Fruit fly (Drosophila melanogaster) whole organism, embryonic: Measurements from ENCODE around the gene CG10984.

ENCODE experiments used
- Atf-2 ChIP-seq: fragments of 200-800 bp; sonication (Bioruptor generic); optimal IDR thresholded peaks from 2 replicates; lab custom pipeline; 2016; ENCODE audit warnings: missing biosample characterization, missing genetic modification characterization
- BtbVII ChIP-seq: fragments of 200-800 bp; sonication (Bioruptor generic); optimal IDR thresholded peaks from 3 replicates; lab custom pipeline; 2017; ENCODE audit warnings: missing biosample characterization, mild to moderate bottlenecking, missing genetic modification characterization
- CG10431 ChIP-seq: fragments of 200-800 bp; sonication (Bioruptor generic); optimal IDR thresholded peaks from 3 replicates; lab custom pipeline; 2018; ENCODE audit warnings: missing biosample characterization, mild to moderate bottlenecking, missing genetic modification characterization
- CG10565 ChIP-seq: fragments of 200-800 bp; sonication (Bioruptor generic); optimal IDR thresholded peaks from 3 replicates; lab custom pipeline; 2016; ENCODE audit warnings: missing biosample characterization, mild to moderate bottlenecking, missing genetic modification characterization
- CG11247 ChIP-seq: fragments of 200-800 bp; sonication (Bioruptor generic); IDR thresholded peaks from 2 replicates; pipeline ENCODE4 v1.3.6; 2022; ENCODE audit warnings: missing biosample characterization, missing genetic modification characterization
- CG11560 ChIP-seq: fragments of 200-800 bp; sonication (Bioruptor generic); IDR thresholded peaks from 3 replicates; pipeline ENCODE4 v1.3.6; 2022; ENCODE audit warnings: missing biosample characterization, missing genetic modification characterization
- CG12104 ChIP-seq: fragments of 200-800 bp; sonication (Bioruptor generic); optimal IDR thresholded peaks from 3 replicates; lab custom pipeline; 2016; ENCODE audit warnings: missing biosample characterization, missing genetic modification characterization
- CG14860 ChIP-seq: fragments of 200-800 bp; sonication (Bioruptor generic); IDR thresholded peaks from 3 replicates; pipeline ENCODE4 v1.3.6; 2022; ENCODE audit warnings: missing biosample characterization, missing genetic modification characterization; ENCODE audit not compliant: partially characterized antibody
- CG15269 ChIP-seq: fragments of 200-800 bp; sonication (Bioruptor generic); optimal IDR thresholded peaks from 2 replicates; lab custom pipeline; 2018; ENCODE audit warnings: missing biosample characterization, mild to moderate bottlenecking, missing genetic modification characterization, moderate library complexity
- CG16813 ChIP-seq: fragments of 200-800 bp; sonication (Bioruptor generic); IDR thresholded peaks from 3 replicates; pipeline ENCODE4 v1.3.6; 2022; ENCODE audit warnings: missing biosample characterization, missing genetic modification characterization; ENCODE audit not compliant: partially characterized antibody
- CG17186 ChIP-seq: fragments of 200-800 bp; sonication (Bioruptor generic); optimal IDR thresholded peaks from 3 replicates; lab custom pipeline; 2017; ENCODE audit warnings: missing biosample characterization, missing genetic modification reagents, missing genetic modification characterization
- CG3847 ChIP-seq: fragments of 200-800 bp; sonication (Bioruptor generic); IDR thresholded peaks from 2 replicates; pipeline ENCODE4 v1.3.6; 2022; ENCODE audit warnings: missing biosample characterization, missing genetic modification characterization
- CG4730 ChIP-seq: fragments of 200-800 bp; sonication (Bioruptor generic); IDR thresholded peaks from 2 replicates; pipeline ENCODE4 v1.3.6; 2022; ENCODE audit warnings: missing biosample characterization, missing genetic modification characterization
- CG5953 ChIP-seq: fragments of 200-800 bp; sonication (Bioruptor generic); IDR thresholded peaks from 2 replicates; pipeline ENCODE4 v1.3.6; 2022; ENCODE audit warnings: missing biosample characterization, missing genetic modification characterization
- CG6791 ChIP-seq: fragments of 200-800 bp; sonication (Bioruptor generic); IDR thresholded peaks from 3 replicates; pipeline ENCODE4 v1.3.6; 2022; ENCODE audit warnings: missing biosample characterization, missing genetic modification characterization; ENCODE audit not compliant: partially characterized antibody
- CG6813 ChIP-seq: fragments of 200-800 bp; sonication (Bioruptor generic); optimal IDR thresholded peaks from 2 replicates; lab custom pipeline; 2017; ENCODE audit warnings: missing biosample characterization, missing genetic modification characterization, mild to moderate bottlenecking, moderate library complexity, missing genetic modification reagents
- CG6854 ChIP-seq: fragments of 200-800 bp; sonication (Bioruptor generic); optimal IDR thresholded peaks from 3 replicates; lab custom pipeline; 2017; ENCODE audit warnings: missing biosample characterization, mild to moderate bottlenecking, missing genetic modification characterization
- CG7357 ChIP-seq: fragments of 200-800 bp; sonication (Bioruptor generic); IDR thresholded peaks from 3 replicates; pipeline ENCODE4 v1.3.6; 2022; ENCODE audit warnings: missing biosample characterization, missing genetic modification characterization
- CG8388 ChIP-seq: fragments of 200-800 bp; sonication (Bioruptor generic); optimal IDR thresholded peaks from 2 replicates; lab custom pipeline; 2019; ENCODE audit warnings: missing biosample characterization, mild to moderate bottlenecking, missing genetic modification characterization, moderate library complexity
- CkIIα-i1 ChIP-seq: fragments of 200-800 bp; sonication (Bioruptor generic); IDR thresholded peaks from 2 replicates; pipeline ENCODE4 v1.3.6; 2022; ENCODE audit warnings: missing biosample characterization, missing genetic modification characterization
- Doc2 ChIP-seq: fragments of 200-800 bp; sonication (Bioruptor generic); IDR thresholded peaks from 2 replicates; pipeline ENCODE4 v1.3.6; 2022; ENCODE audit warnings: missing biosample characterization, missing genetic modification characterization
- Elba2 ChIP-seq: fragments of 200-800 bp; sonication (Bioruptor generic); optimal IDR thresholded peaks from 3 replicates; lab custom pipeline; 2016; ENCODE audit warnings: missing biosample characterization, missing genetic modification characterization
- Gsc ChIP-seq: fragments of 200-800 bp; sonication (Bioruptor generic); IDR thresholded peaks from 2 replicates; pipeline ENCODE4 v1.3.6; 2022; ENCODE audit warnings: missing biosample characterization, missing genetic modification characterization
- H15 ChIP-seq: fragments of 200-800 bp; sonication (Bioruptor generic); IDR thresholded peaks from 3 replicates; pipeline ENCODE4 v1.3.6; 2022; ENCODE audit warnings: missing biosample characterization, missing genetic modification characterization
- HLH4C ChIP-seq: fragments of 200-800 bp; sonication (Bioruptor generic); IDR thresholded peaks from 3 replicates; pipeline ENCODE4 v1.3.6; 2022; ENCODE audit warnings: missing biosample characterization, missing genetic modification characterization; ENCODE audit not compliant: partially characterized antibody
- Hsf ChIP-seq: fragments of 200-800 bp; sonication (Bioruptor generic); optimal IDR thresholded peaks from 3 replicates; lab custom pipeline; 2016; ENCODE audit warnings: missing biosample characterization, missing genetic modification characterization
- Oaz ChIP-seq: fragments of 200-800 bp; sonication (Bioruptor generic); IDR thresholded peaks from 2 replicates; pipeline ENCODE4 v1.3.6; 2022; ENCODE audit warnings: missing biosample characterization, missing genetic modification characterization
- Rfx ChIP-seq: fragments of 200-800 bp; sonication (Bioruptor generic); IDR thresholded peaks from 2 replicates; pipeline ENCODE4 v1.3.6; 2022; ENCODE audit warnings: missing biosample characterization, missing genetic modification characterization
- Spps ChIP-seq: fragments of 200-800 bp; sonication (Bioruptor generic); optimal IDR thresholded peaks from 2 replicates; lab custom pipeline; 2018; ENCODE audit warnings: missing biosample characterization, mild to moderate bottlenecking, missing genetic modification characterization
- ap ChIP-seq: fragments of 200-800 bp; sonication (Bioruptor generic); IDR thresholded peaks from 2 replicates; pipeline ENCODE4 v1.3.6; 2022; ENCODE audit warnings: missing biosample characterization, missing genetic modification characterization
- ato ChIP-seq: fragments of 200-800 bp; sonication (Bioruptor generic); IDR thresholded peaks from 2 replicates; pipeline ENCODE4 v1.3.6; 2022; ENCODE audit warnings: missing biosample characterization, missing genetic modification characterization; ENCODE audit not compliant: partially characterized antibody
- cad ChIP-seq: fragments of >200 bp; optimal IDR thresholded peaks from 2 replicates; lab custom pipeline; 2017; ENCODE audit warnings: missing biosample characterization, missing genetic modification characterization
- cato ChIP-seq: fragments of 200-800 bp; sonication (Bioruptor generic); optimal IDR thresholded peaks from 2 replicates; lab custom pipeline; 2016; ENCODE audit warnings: missing biosample characterization, missing genetic modification characterization, borderline replicate concordance
- crp ChIP-seq, 2 experiments: fragments of 200-800 bp; sonication (Bioruptor generic); optimal IDR thresholded peaks; 2 replicates in 1 of 2; 3 replicates in 1 of 2; lab custom pipeline; 2017; ENCODE audit warnings: missing biosample characterization in 2 of 2, missing genetic modification characterization in 2 of 2, mild to moderate bottlenecking in 1 of 2, moderate library complexity in 1 of 2
- dpn ChIP-seq, 2 experiments: fragments of 200-800 bp; sonication (Bioruptor generic); optimal IDR thresholded peaks; 3 replicates each; lab custom pipeline; 2016; ENCODE audit warnings: missing biosample characterization in 2 of 2, missing genetic modification characterization in 2 of 2
- gcm2 ChIP-seq: fragments of 200-800 bp; sonication (Bioruptor generic); optimal IDR thresholded peaks from 2 replicates; lab custom pipeline; 2016; ENCODE audit warnings: missing biosample characterization, missing genetic modification characterization
- gsb-n ChIP-seq: fragments of 200-800 bp; sonication (Bioruptor generic); optimal IDR thresholded peaks from 3 replicates; lab custom pipeline; 2018; ENCODE audit warnings: missing biosample characterization, mild to moderate bottlenecking, missing genetic modification characterization
- insv ChIP-seq, 2 experiments: fragments of 200-800 bp; sonication (Bioruptor generic); optimal IDR thresholded peaks; 3 replicates each; lab custom pipeline; 2016 to 2018; ENCODE audit warnings: missing biosample characterization in 2 of 2, missing genetic modification characterization in 2 of 2
- lov ChIP-seq, 2 experiments: fragments of 200-800 bp in 1 of 2; fragments of >200 bp in 1 of 2; sonication (Bioruptor generic) in 1 of 2; IDR thresholded peaks in 1 of 2; optimal IDR thresholded peaks in 1 of 2; 2 replicates in 1 of 2; 3 replicates in 1 of 2; pipeline versions ENCODE4 v1.3.6 to Lab custom; 2017 to 2022; ENCODE audit warnings: missing biosample characterization in 1 of 2, missing genetic modification characterization in 1 of 2
- nerfin-2 ChIP-seq: fragments of 200-800 bp; sonication (Bioruptor generic); IDR thresholded peaks from 2 replicates; pipeline ENCODE4 v1.3.6; 2022; ENCODE audit warnings: missing biosample characterization, missing genetic modification characterization; ENCODE audit not compliant: partially characterized antibody
- otp ChIP-seq: fragments of 200-800 bp; sonication (Bioruptor generic); IDR thresholded peaks from 3 replicates; pipeline ENCODE4, ENCODE4 v1.3.6; 2022; ENCODE audit warnings: missing biosample characterization, missing genetic modification characterization
- pum ChIP-seq: fragments of 200-800 bp; sonication (Bioruptor generic); optimal IDR thresholded peaks from 2 replicates; lab custom pipeline; 2016; ENCODE audit warnings: missing biosample characterization, missing genetic modification characterization
- schlank ChIP-seq: fragments of 200-800 bp; sonication (Bioruptor generic); optimal IDR thresholded peaks from 2 replicates; lab custom pipeline; 2018; ENCODE audit warnings: missing biosample characterization, mild to moderate bottlenecking, missing genetic modification characterization
- scrt ChIP-seq: fragments of 200-800 bp; sonication (Bioruptor generic); optimal IDR thresholded peaks from 2 replicates; lab custom pipeline; 2018; ENCODE audit warnings: missing biosample characterization, mild to moderate bottlenecking, missing genetic modification characterization, moderate library complexity
- sens ChIP-seq: fragments of 200-800 bp; sonication (Bioruptor generic); peaks from one replicate; lab custom pipeline; 2016; ENCODE audit warnings: missing biosample characterization, missing genetic modification characterization
- sqz ChIP-seq: fragments of 200-800 bp; sonication (Bioruptor generic); optimal IDR thresholded peaks from 3 replicates; lab custom pipeline; 2018; ENCODE audit warnings: missing biosample characterization, mild to moderate bottlenecking, missing genetic modification characterization
- stwl ChIP-seq: fragments of 200-800 bp; sonication (Bioruptor generic); optimal IDR thresholded peaks from 3 replicates; lab custom pipeline; 2018; ENCODE audit warnings: missing biosample characterization, mild to moderate bottlenecking, missing genetic modification characterization, moderate library complexity
- tin ChIP-seq: fragments of 200-800 bp; sonication (Bioruptor generic); optimal IDR thresholded peaks from 3 replicates; lab custom pipeline; 2016; ENCODE audit warnings: missing biosample characterization, missing genetic modification characterization
- usp ChIP-seq: fragments of >200 bp; optimal IDR thresholded peaks from 2 replicates; lab custom pipeline; 2017; ENCODE audit warnings: missing biosample characterization, missing genetic modification characterization
- wdn ChIP-seq: fragments of 200-800 bp; sonication (Bioruptor generic); IDR thresholded peaks from 2 replicates; pipeline ENCODE4 v1.3.6; 2022; ENCODE audit warnings: missing biosample characterization, missing genetic modification characterization
- zfh2 ChIP-seq: fragments of 200-800 bp; sonication (Bioruptor generic); optimal IDR thresholded peaks from 2 replicates; lab custom pipeline; 2016; ENCODE audit warnings: missing biosample characterization, missing genetic modification characterization

CG10984 gene

DNA sequence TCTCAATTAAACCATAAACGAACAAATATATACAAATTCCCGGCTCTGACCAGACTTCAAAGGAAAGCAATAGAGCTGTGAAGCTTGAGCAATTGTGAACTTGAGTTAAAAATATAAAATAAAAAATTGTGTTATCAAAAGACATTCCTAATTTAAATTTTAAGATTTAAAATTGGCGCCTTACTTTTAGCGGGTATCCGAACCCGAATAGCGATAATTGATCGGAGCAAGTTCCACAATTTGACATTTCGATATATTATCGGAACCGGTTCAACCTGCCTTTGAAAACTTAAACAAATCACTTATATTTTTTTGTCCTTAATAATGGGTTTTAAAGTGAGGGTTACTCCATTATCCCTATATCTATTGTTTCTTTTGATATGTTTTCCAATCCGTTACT lies 17.2 kb upstream of the CG10984 start (continued):
- no peak for TF ChIP-seq Spps (tag; lab: Kevin White, UChicago)
- no peak for TF ChIP-seq sens
- no peak for TF ChIP-seq CkIIα-i1 (GFP tag; lab: Robert Waterston, UW)
- TF ChIP-seq HLH4C (GFP tag; lab: Robert Waterston, UW) = peak; percentile 67; the same call in 2 of the 3 replicates
- TF ChIP-seq nerfin-2 = peak; percentile 55; the same call in 1 of the 2 replicates
- no peak for TF ChIP-seq cad (GFP tag; lab: Kevin White, UChicago)
- TF ChIP-seq crp (GFP tag; optimal IDR thresholded peaks at IDR 0.05; lab: Kevin White, UChicago) = no peak
- no peak for TF ChIP-seq CG5953 (GFP tag; lab: Robert Waterston, UW)
- TF ChIP-seq otp = no peak
- no peak for TF ChIP-seq CG4730 (GFP tag; lab: Robert Waterston, UW)
- no peak for TF ChIP-seq usp (GFP tag; lab: Kevin White, UChicago)
- TF ChIP-seq gsb-n = no peak
- no peak for TF ChIP-seq CG10565
- no peak for TF ChIP-seq ato
- TF ChIP-seq dpn (GFP tag; optimal IDR thresholded peaks at IDR 0.05; lab: Kevin White, UChicago) = no peak
- no peak for TF ChIP-seq CG12104
- no peak for TF ChIP-seq zfh2
- TF ChIP-seq sqz = no peak
- no peak for TF ChIP-seq tin (GFP tag; lab: Kevin White, UChicago)
- no peak for TF ChIP-seq wdn (GFP tag; lab: Robert Waterston, UW)
- no peak for TF ChIP-seq scrt (GFP tag; lab: Kevin White, UChicago)
- no peak for TF ChIP-seq CG11247 (GFP tag; lab: Robert Waterston, UW)
- TF ChIP-seq Doc2 (GFP tag; lab: Robert Waterston, UW) = no peak
- TF ChIP-seq Atf-2 = no peak
- TF ChIP-seq CG14860 (GFP tag; lab: Robert Waterston, UW) = peak; percentile 38; the same call in 1 of the 3 replicates
- TF ChIP-seq pum (GFP tag; lab: Kevin White, UChicago) = no peak
- no peak for TF ChIP-seq Hsf (GFP tag; lab: Kevin White, UChicago)
- TF ChIP-seq CG3847 (GFP tag; lab: Robert Waterston, UW) = no peak
- TF ChIP-seq gcm2 (GFP tag; lab: Kevin White, UChicago) = no peak
- no peak for TF ChIP-seq CG8388 (GFP tag; lab: Kevin White, UChicago)
- TF ChIP-seq schlank = no peak
- no peak for TF ChIP-seq CG10431
- peak in 1 of 2 experiments; percentile 20 for TF ChIP-seq insv (GFP tag; optimal IDR thresholded peaks at IDR 0.05; lab: Kevin White, UChicago)
- no peak for TF ChIP-seq Gsc (GFP tag; lab: Robert Waterston, UW)
- no peak for TF ChIP-seq Elba2 (GFP tag; lab: Kevin White, UChicago)
- no peak for TF ChIP-seq CG6813 (GFP tag; lab: Kevin White, UChicago)
- TF ChIP-seq CG7357 = no peak
- no peak for TF ChIP-seq CG11560 (tag; lab: Robert Waterston, UW)
- TF ChIP-seq ap = no peak
- no peak for TF ChIP-seq CG17186 (GFP tag; lab: Kevin White, UChicago)
- TF ChIP-seq stwl = peak; percentile 36
- no peak for TF ChIP-seq BtbVII (GFP tag; lab: Kevin White, UChicago)
- TF ChIP-seq cato (GFP tag; lab: Kevin White, UChicago) = no peak
- TF ChIP-seq CG16813 (GFP tag; lab: Robert Waterston, UW) = peak; percentile 64; the same call in 2 of the 3 replicates
- TF ChIP-seq CG15269 = no peak
- no peak for TF ChIP-seq Oaz (GFP tag; lab: Robert Waterston, UW)
- TF ChIP-seq Rfx (GFP tag; lab: Robert Waterston, UW) = no peak
- TF ChIP-seq CG6791 (GFP tag; lab: Robert Waterston, UW) = peak; percentile 69
- no peak for TF ChIP-seq lov (optimal IDR thresholded peaks at IDR 0.05; lab: Kevin White, UChicago)
- TF ChIP-seq lov (GFP tag; IDR thresholded peaks at IDR 0.05; lab: Robert Waterston, UW) = no peak
- no peak for TF ChIP-seq CG6854
- TF ChIP-seq H15 (GFP tag; lab: Robert Waterston, UW) = no peak
